Worm (Caenorhabditis elegans): ENCODE results near the gene cha-1.

ce11 chrIV:3613022-3613605 lies 11.4 kb downstream of the cha-1 start, which contains the start of gene ltah-1.2:
- TF ChIP-seq nhr-77 (tag; optimal IDR thresholded peaks at IDR 0.05) (no peak), nhr-76 (tag; optimal IDR thresholded peaks at IDR 0.05) (no peak), elt-3 (tag; optimal IDR thresholded peaks at IDR 0.05) (no peak), daf-12 (tag; optimal IDR thresholded peaks at IDR 0.05) (no peak), eor-1 (tag; optimal IDR thresholded peaks at IDR 0.05) (no peak)
